Fruit fly (Drosophila melanogaster) whole organism, embryonic: ENCODE data around the gene Sgs5bis.
A peak's percentile ranks its signal among the peaks of the same experiment; 100 is the strongest.

ENCODE experiments used
- Atf6 ChIP-seq: fragments of 200-800 bp; sonication (Bioruptor generic); IDR thresholded peaks from 2 replicates; pipeline ENCODE4 v1.3.6; 2022; ENCODE audit warnings: missing biosample characterization, missing genetic modification characterization
- Bteb2 ChIP-seq: fragments of 200-800 bp; sonication (Bioruptor generic); optimal IDR thresholded peaks from 2 replicates; lab custom pipeline; 2016; ENCODE audit warnings: missing biosample characterization, missing genetic modification characterization
- CG10462 ChIP-seq: fragments of 200-800 bp; sonication (Bioruptor generic); optimal IDR thresholded peaks from 2 replicates; lab custom pipeline; 2016; ENCODE audit warnings: missing biosample characterization, missing genetic modification characterization
- CG10959 ChIP-seq: fragments of 200-800 bp; sonication (Bioruptor generic); IDR thresholded peaks from 2 replicates; pipeline ENCODE4 v1.3.6; 2022; ENCODE audit warnings: missing biosample characterization, missing genetic modification characterization
- CG12299 ChIP-seq: fragments of 200-800 bp; sonication (Bioruptor generic); optimal IDR thresholded peaks from 2 replicates; lab custom pipeline; 2018; ENCODE audit warnings: missing biosample characterization, mild to moderate bottlenecking, missing genetic modification characterization
- CG1233 ChIP-seq: fragments of 200-800 bp; sonication (Bioruptor generic); optimal IDR thresholded peaks from 4 replicates; lab custom pipeline; 2018; ENCODE audit warnings: missing biosample characterization, mild to moderate bottlenecking, missing genetic modification characterization
- CG14710 ChIP-seq: fragments of 200-800 bp; sonication (Bioruptor generic); optimal IDR thresholded peaks from 3 replicates; lab custom pipeline; 2019; ENCODE audit warnings: missing biosample characterization, mild to moderate bottlenecking, missing genetic modification characterization, moderate library complexity
- CG17912 ChIP-seq: fragments of 200-800 bp; sonication (Bioruptor generic); optimal IDR thresholded peaks from 2 replicates; lab custom pipeline; 2018; ENCODE audit warnings: missing biosample characterization, mild to moderate bottlenecking, missing genetic modification characterization
- CG18262 ChIP-seq: fragments of 200-800 bp; optimal IDR thresholded peaks from 3 replicates; lab custom pipeline; 2019; ENCODE audit warnings: missing biosample characterization, mild to moderate bottlenecking, missing genetic modification characterization, moderate library complexity
- CG18619 ChIP-seq: fragments of 200-800 bp; sonication (Bioruptor generic); optimal IDR thresholded peaks from 3 replicates; lab custom pipeline; 2017; ENCODE audit warnings: missing biosample characterization, mild to moderate bottlenecking, missing genetic modification characterization
- CG31365 ChIP-seq: fragments of 200-800 bp; sonication (Bioruptor generic); optimal IDR thresholded peaks from 2 replicates; lab custom pipeline; 2018; ENCODE audit warnings: missing biosample characterization, mild to moderate bottlenecking, missing genetic modification characterization
- CG3838 ChIP-seq: fragments of 200-800 bp; sonication (Bioruptor generic); optimal IDR thresholded peaks from 3 replicates; lab custom pipeline; 2016; ENCODE audit warnings: missing biosample characterization, missing genetic modification characterization
- CG4617 ChIP-seq: fragments of 200-800 bp; sonication (Bioruptor generic); optimal IDR thresholded peaks from 3 replicates; lab custom pipeline; 2016; ENCODE audit warnings: missing biosample characterization, missing genetic modification characterization, borderline replicate concordance
- CG7928 ChIP-seq: fragments of 200-800 bp; sonication (Bioruptor generic); optimal IDR thresholded peaks from 2 replicates; lab custom pipeline; 2017; ENCODE audit warnings: missing biosample characterization, mild to moderate bottlenecking, missing genetic modification characterization
- CHES-1-like ChIP-seq: fragments of 200-800 bp; sonication (Bioruptor generic); optimal IDR thresholded peaks from 2 replicates; lab custom pipeline; 2016; ENCODE audit warnings: missing biosample characterization, missing genetic modification characterization
- Chrac-16 ChIP-seq: fragments of 200-800 bp; sonication (Bioruptor generic); optimal IDR thresholded peaks from 3 replicates; lab custom pipeline; 2016; ENCODE audit warnings: missing biosample characterization, missing genetic modification characterization
- CrebB ChIP-seq: fragments of 200-800 bp; sonication (Bioruptor generic); optimal IDR thresholded peaks from 3 replicates; lab custom pipeline; 2018; ENCODE audit warnings: missing biosample characterization, mild to moderate bottlenecking, missing genetic modification characterization
- D ChIP-seq, 2 experiments: fragments of 200-800 bp in 1 of 2; fragments of >200 bp in 1 of 2; sonication (Bioruptor generic) in 1 of 2; optimal IDR thresholded peaks; 2 replicates in 1 of 2; 3 replicates in 1 of 2; lab custom pipeline; 2017; ENCODE audit warnings: mild to moderate bottlenecking in 1 of 2, missing biosample characterization in 1 of 2, missing genetic modification characterization in 1 of 2, missing genetic modification reagents in 1 of 2
- Doc2 ChIP-seq: fragments of 200-800 bp; sonication (Bioruptor generic); IDR thresholded peaks from 2 replicates; pipeline ENCODE4 v1.3.6; 2022; ENCODE audit warnings: missing biosample characterization, missing genetic modification characterization
- Dp ChIP-seq: fragments of 200-800 bp; sonication (Bioruptor generic); optimal IDR thresholded peaks from 2 replicates; lab custom pipeline; 2018; ENCODE audit warnings: missing biosample characterization, mild to moderate bottlenecking, missing genetic modification characterization, moderate library complexity
- Gug ChIP-seq: fragments of 200-800 bp; sonication (Bioruptor generic); IDR thresholded peaks from 4 replicates; pipeline ENCODE4 v1.3.6; 2022; ENCODE audit warnings: missing biosample characterization, missing genetic modification characterization
- HLH3B ChIP-seq: fragments of 200-800 bp; sonication (Bioruptor generic); IDR thresholded peaks from 2 replicates; pipeline ENCODE4 v1.3.6; 2022; ENCODE audit warnings: missing biosample characterization, missing genetic modification characterization
- Hr78 ChIP-seq, 2 experiments: fragments of 200-800 bp in 1 of 2; fragments of >200 bp in 1 of 2; sonication (Bioruptor generic) in 1 of 2; optimal IDR thresholded peaks; 2 replicates each; lab custom pipeline; 2017 to 2019; ENCODE audit warnings: missing biosample characterization in 2 of 2, missing genetic modification characterization in 2 of 2, mild to moderate bottlenecking in 1 of 2, moderate library complexity in 1 of 2
- Neu2 ChIP-seq: fragments of 200-800 bp; sonication (Bioruptor generic); optimal IDR thresholded peaks from 3 replicates; lab custom pipeline; 2016; ENCODE audit warnings: missing biosample characterization, missing genetic modification characterization, borderline replicate concordance
- Nf-YA ChIP-seq: fragments of 200-800 bp; sonication (Bioruptor generic); IDR thresholded peaks from 2 replicates; pipeline ENCODE4 v1.3.6; 2022; ENCODE audit warnings: missing biosample characterization, missing genetic modification characterization
- Rx ChIP-seq: fragments of 200-800 bp; sonication (Bioruptor generic); IDR thresholded peaks from 2 replicates; pipeline ENCODE4 v1.3.6; 2022; ENCODE audit warnings: missing biosample characterization, missing genetic modification characterization
- TFAM ChIP-seq: fragments of 200-800 bp; sonication (Bioruptor generic); optimal IDR thresholded peaks from 2 replicates; lab custom pipeline; 2017; ENCODE audit warnings: missing biosample characterization, missing genetic modification characterization, inconsistent platforms
- aop ChIP-seq: fragments of 200-800 bp; sonication (Bioruptor generic); IDR thresholded peaks from 2 replicates; pipeline ENCODE4 v1.3.6; 2022; ENCODE audit warnings: missing biosample characterization, missing genetic modification characterization
- az2 ChIP-seq: fragments of 200-800 bp; sonication (Bioruptor generic); optimal IDR thresholded peaks from 3 replicates; lab custom pipeline; 2016; ENCODE audit warnings: missing biosample characterization, missing genetic modification characterization
- bsh ChIP-seq, 2 experiments: fragments of 200-800 bp; sonication (Bioruptor generic); optimal IDR thresholded peaks; 2 replicates each; lab custom pipeline; 2017 to 2018; ENCODE audit warnings: mild to moderate bottlenecking in 2 of 2, missing biosample characterization in 2 of 2, missing genetic modification characterization in 2 of 2, moderate library complexity in 1 of 2
- btn ChIP-seq: fragments of 200-800 bp; sonication (Bioruptor generic); optimal IDR thresholded peaks from 2 replicates; lab custom pipeline; 2016; ENCODE audit warnings: missing biosample characterization, missing genetic modification characterization
- chn ChIP-seq: fragments of 200-800 bp; sonication (Bioruptor generic); optimal IDR thresholded peaks from 2 replicates; lab custom pipeline; 2016; ENCODE audit warnings: missing biosample characterization, missing genetic modification characterization
- croc ChIP-seq: fragments of 200-800 bp; sonication (Bioruptor generic); conservative IDR thresholded peaks from 3 replicates; pipeline ENCODE4 v1.3.6; 2022; ENCODE audit warnings: missing biosample characterization, missing genetic modification characterization
- cwo ChIP-seq: fragments of 200-800 bp; sonication (Bioruptor generic); optimal IDR thresholded peaks from 3 replicates; lab custom pipeline; 2017; ENCODE audit warnings: missing biosample characterization, missing genetic modification characterization, mild to moderate bottlenecking, moderate library complexity, missing genetic modification reagents
- emc ChIP-seq: fragments of 200-800 bp; sonication (Bioruptor generic); optimal IDR thresholded peaks from 2 replicates; lab custom pipeline; 2016; ENCODE audit warnings: missing biosample characterization, missing genetic modification characterization
- fd3F ChIP-seq: fragments of 200-800 bp; sonication (Bioruptor generic); optimal IDR thresholded peaks from 2 replicates; lab custom pipeline; 2018; ENCODE audit warnings: missing biosample characterization, mild to moderate bottlenecking, missing genetic modification characterization, moderate library complexity
- fd64A ChIP-seq: fragments of 200-800 bp; sonication (Bioruptor generic); optimal IDR thresholded peaks from 3 replicates; lab custom pipeline; 2018; ENCODE audit warnings: missing biosample characterization, mild to moderate bottlenecking, missing genetic modification characterization
- ind ChIP-seq: fragments of 200-800 bp; sonication (Bioruptor generic); optimal IDR thresholded peaks from 3 replicates; lab custom pipeline; 2016; ENCODE audit warnings: missing biosample characterization, missing genetic modification characterization
- klu ChIP-seq: fragments of 200-800 bp; sonication (Bioruptor generic); IDR thresholded peaks from 2 replicates; pipeline ENCODE4 v1.3.6; 2022; ENCODE audit warnings: missing biosample characterization, missing genetic modification characterization
- oc ChIP-seq: fragments of 200-800 bp; sonication (Bioruptor generic); optimal IDR thresholded peaks from 2 replicates; lab custom pipeline; 2018; ENCODE audit warnings: missing biosample characterization, mild to moderate bottlenecking, missing genetic modification characterization, moderate library complexity
- p53 ChIP-seq: fragments of 200-800 bp; sonication (Bioruptor generic); optimal IDR thresholded peaks from 2 replicates; lab custom pipeline; 2016; ENCODE audit warnings: missing biosample characterization, missing genetic modification characterization
- psq ChIP-seq: fragments of 200-800 bp; sonication (Bioruptor generic); optimal IDR thresholded peaks from 2 replicates; lab custom pipeline; 2017; ENCODE audit warnings: missing biosample characterization, missing genetic modification characterization
- pum ChIP-seq: fragments of 200-800 bp; sonication (Bioruptor generic); optimal IDR thresholded peaks from 2 replicates; lab custom pipeline; 2016; ENCODE audit warnings: missing biosample characterization, missing genetic modification characterization
- seq ChIP-seq: fragments of 200-800 bp; sonication (Bioruptor generic); IDR thresholded peaks from 2 replicates; pipeline ENCODE4 v1.3.6; 2022; ENCODE audit warnings: missing biosample characterization, missing genetic modification characterization
- shn ChIP-seq: fragments of 200-800 bp; sonication (Bioruptor generic); optimal IDR thresholded peaks from 3 replicates; lab custom pipeline; 2016; ENCODE audit warnings: missing biosample characterization, missing genetic modification characterization
- so ChIP-seq: fragments of 200-800 bp; sonication (Bioruptor generic); IDR thresholded peaks from 3 replicates; pipeline ENCODE4 v1.3.6; 2022; ENCODE audit warnings: missing biosample characterization, missing genetic modification characterization
- stc ChIP-seq: fragments of 200-800 bp; sonication (Bioruptor generic); IDR thresholded peaks from 2 replicates; pipeline ENCODE4 v1.3.6; 2022; ENCODE audit warnings: missing biosample characterization, missing genetic modification characterization
- twi ChIP-seq: fragments of 200-800 bp; optimal IDR thresholded peaks from 2 replicates; lab custom pipeline; 2019; ENCODE audit warnings: missing biosample characterization, mild to moderate bottlenecking, missing genetic modification characterization, moderate library complexity
- zfh1 ChIP-seq: fragments of 200-800 bp; sonication (Bioruptor generic); IDR thresholded peaks from 3 replicates; pipeline ENCODE4 v1.3.6; 2022; ENCODE audit warnings: missing biosample characterization, missing genetic modification characterization

The Sgs5bis gene

DNA sequence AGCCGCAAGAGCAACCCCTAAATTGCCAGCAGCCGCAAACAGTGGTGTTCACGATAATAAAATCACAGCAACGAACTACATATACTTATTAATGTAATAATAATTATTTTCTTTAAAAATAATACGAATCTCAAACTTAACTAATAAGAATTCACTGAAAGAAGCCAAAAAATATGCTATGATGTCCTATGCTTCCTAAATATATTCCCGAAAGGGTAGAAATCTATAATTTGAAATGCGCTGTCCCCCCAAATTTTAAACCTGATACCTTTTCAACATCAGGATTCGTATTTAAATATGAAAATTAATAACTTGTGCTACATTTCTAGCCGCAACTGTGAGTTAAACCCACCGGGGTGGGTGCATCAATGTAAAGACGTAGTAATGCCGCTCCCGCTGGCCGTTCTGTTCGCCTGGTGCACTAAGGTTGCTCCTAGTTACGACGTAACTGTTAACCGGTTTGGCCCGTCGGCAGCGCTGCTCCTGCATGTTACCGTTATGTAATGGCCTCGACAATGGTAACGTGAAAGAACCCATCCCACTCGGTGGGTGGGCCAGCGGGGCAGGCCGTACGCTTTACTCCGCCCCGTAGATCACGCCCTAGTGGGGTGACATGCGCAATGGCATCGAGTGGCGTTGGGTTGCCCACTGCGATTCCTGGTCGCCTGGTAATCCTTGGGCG, 10.2 kb downstream of the Sgs5bis start (continued):
- no peak for TF ChIP-seq Bteb2 (GFP tag; lab: Kevin White, UChicago)
- TF ChIP-seq Hr78 (GFP tag; optimal IDR thresholded peaks at IDR 0.05; lab: Kevin White, UChicago) = no peak
- peak; percentile 79 for TF ChIP-seq cwo (GFP tag; lab: Kevin White, UChicago)
- TF ChIP-seq CG17912 (GFP tag; lab: Kevin White, UChicago) = no peak
- TF ChIP-seq CG10462 = peak; percentile 80
- TF ChIP-seq p53 = no peak
- TF ChIP-seq HLH3B = peak; percentile 58; the same call in 1 of the 2 replicates
- TF ChIP-seq emc = no peak
- TF ChIP-seq seq (GFP tag; lab: Robert Waterston, UW) = peak; percentile 46; the same call in 1 of the 2 replicates
- TF ChIP-seq CG4617 = peak; percentile 23
- peak; percentile 78 for TF ChIP-seq zfh1
- no peak for TF ChIP-seq Dp (GFP tag; lab: Kevin White, UChicago)
- no peak for TF ChIP-seq CrebB (tag; lab: Kevin White, UChicago)
- peak; percentile 88 for TF ChIP-seq CG1233
- TF ChIP-seq Doc2 (GFP tag; lab: Robert Waterston, UW) = no peak
- peak; percentile 84 for TF ChIP-seq chn (GFP tag; lab: Kevin White, UChicago)
- TF ChIP-seq Chrac-16 (GFP tag; lab: Kevin White, UChicago) = peak; percentile 81
- TF ChIP-seq Neu2 = no peak
- TF ChIP-seq Nf-YA (GFP tag; lab: Robert Waterston, UW) = no peak
- TF ChIP-seq oc = peak; percentile 37
- TF ChIP-seq TFAM (GFP tag; lab: Kevin White, UChicago) = peak; percentile 19
- TF ChIP-seq so (GFP tag; lab: Robert Waterston, UW) = peak; percentile 83
- peak; percentile 42 for TF ChIP-seq fd64A (GFP tag; lab: Kevin White, UChicago)
- TF ChIP-seq Gug (GFP tag; lab: Robert Waterston, UW) = peak; percentile 26; the same call in 1 of the 4 replicates
- TF ChIP-seq pum (GFP tag; lab: Kevin White, UChicago) = peak; percentile 26
- TF ChIP-seq CG31365 (tag; lab: Kevin White, UChicago) = peak; percentile 22
- TF ChIP-seq btn (GFP tag; lab: Kevin White, UChicago) = no peak
- TF ChIP-seq CG12299 (tag; lab: Kevin White, UChicago) = peak; percentile 85
- peak; percentile 7 for TF ChIP-seq CG7928 (GFP tag; lab: Kevin White, UChicago)
- TF ChIP-seq Atf6 (GFP tag; lab: Robert Waterston, UW) = peak; percentile 31; the same call in 1 of the 2 replicates
- peak; percentile 56 for TF ChIP-seq stc (GFP tag; lab: Robert Waterston, UW)
- TF ChIP-seq aop = no peak
- peak; percentile 94 for TF ChIP-seq CG18262 (tag; lab: Kevin White, UChicago)
- peak; percentile 5 for TF ChIP-seq D (optimal IDR thresholded peaks at IDR 0.05; lab: Kevin White, UChicago)
- TF ChIP-seq D (GFP tag; optimal IDR thresholded peaks at IDR 0.05; lab: Kevin White, UChicago) = peak; percentile 84
- TF ChIP-seq Rx (GFP tag; lab: Robert Waterston, UW) = peak; percentile 39; the same call in 1 of the 2 replicates
- peak; percentile 90 for TF ChIP-seq CG14710 (tag; lab: Kevin White, UChicago)
- peak; percentile 65 for TF ChIP-seq fd3F (GFP tag; lab: Kevin White, UChicago)
- TF ChIP-seq az2 (GFP tag; lab: Kevin White, UChicago) = peak; percentile 79
- TF ChIP-seq ind (GFP tag; lab: Kevin White, UChicago) = peak; percentile 64
- TF ChIP-seq bsh (GFP tag; optimal IDR thresholded peaks at IDR 0.05; lab: Kevin White, UChicago) = peak in 1 of 2 experiments; percentile 84
- no peak for TF ChIP-seq CG3838
- no peak for TF ChIP-seq shn (GFP tag; lab: Kevin White, UChicago)
- peak; percentile 82 for TF ChIP-seq croc
- no peak for TF ChIP-seq twi (tag; lab: Kevin White, UChicago)
- TF ChIP-seq CG18619 (GFP tag; lab: Kevin White, UChicago) = peak; percentile 88
- TF ChIP-seq psq (GFP tag; lab: Kevin White, UChicago) = peak; percentile 18
- no peak for TF ChIP-seq CHES-1-like
- TF ChIP-seq klu (GFP tag; lab: Robert Waterston, UW) = peak; percentile 48; the same call in 1 of the 2 replicates
- peak; percentile 64; the same call in 1 of the 2 replicates for TF ChIP-seq CG10959
